Fruit fly (Drosophila melanogaster) whole organism, embryonic: ENCODE data around the gene C901.

Experiments used
- Atf6 ChIP-seq: fragments of 200-800 bp; sonication (Bioruptor generic); IDR thresholded peaks from 2 replicates; pipeline ENCODE4 v1.3.6; 2022; ENCODE audit warnings: missing biosample characterization, missing genetic modification characterization
- B-H2 ChIP-seq: fragments of 200-800 bp; sonication (Bioruptor generic); optimal IDR thresholded peaks from 2 replicates; lab custom pipeline; 2018; ENCODE audit warnings: missing biosample characterization, mild to moderate bottlenecking, missing genetic modification characterization
- BtbVII ChIP-seq: fragments of 200-800 bp; sonication (Bioruptor generic); optimal IDR thresholded peaks from 3 replicates; lab custom pipeline; 2017; ENCODE audit warnings: missing biosample characterization, mild to moderate bottlenecking, missing genetic modification characterization
- CG10209 ChIP-seq: fragments of 200-800 bp; sonication (Bioruptor generic); optimal IDR thresholded peaks from 3 replicates; lab custom pipeline; 2017; ENCODE audit warnings: missing biosample characterization, mild to moderate bottlenecking, missing genetic modification characterization, missing genetic modification reagents
- CG10267 ChIP-seq: fragments of 200-800 bp; sonication (Bioruptor generic); optimal IDR thresholded peaks from 2 replicates; lab custom pipeline; 2018; ENCODE audit warnings: missing biosample characterization, mild to moderate bottlenecking, missing genetic modification characterization, moderate library complexity
- CG10321 ChIP-seq: fragments of 200-800 bp; sonication (Bioruptor generic); IDR thresholded peaks from 2 replicates; pipeline ENCODE4 v1.3.6; 2022; ENCODE audit warnings: missing biosample characterization, missing genetic modification characterization
- CG11247 ChIP-seq: fragments of 200-800 bp; sonication (Bioruptor generic); IDR thresholded peaks from 2 replicates; pipeline ENCODE4 v1.3.6; 2022; ENCODE audit warnings: missing biosample characterization, missing genetic modification characterization
- CG12104 ChIP-seq: fragments of 200-800 bp; sonication (Bioruptor generic); optimal IDR thresholded peaks from 3 replicates; lab custom pipeline; 2016; ENCODE audit warnings: missing biosample characterization, missing genetic modification characterization
- CG1233 ChIP-seq: fragments of 200-800 bp; sonication (Bioruptor generic); optimal IDR thresholded peaks from 4 replicates; lab custom pipeline; 2018; ENCODE audit warnings: missing biosample characterization, mild to moderate bottlenecking, missing genetic modification characterization
- CG12391 ChIP-seq: fragments of 200-800 bp; sonication (Bioruptor generic); optimal IDR thresholded peaks from 3 replicates; lab custom pipeline; 2018; ENCODE audit warnings: missing biosample characterization, mild to moderate bottlenecking, missing genetic modification characterization, moderate library complexity
- CG13424 ChIP-seq: fragments of 200-800 bp; sonication (Bioruptor generic); optimal IDR thresholded peaks from 2 replicates; lab custom pipeline; 2019; ENCODE audit warnings: missing biosample characterization, mild to moderate bottlenecking, missing genetic modification characterization, moderate library complexity
- CG14014 ChIP-seq: fragments of 200-800 bp; sonication (Bioruptor generic); IDR thresholded peaks from 2 replicates; pipeline ENCODE4 v1.3.6; 2022; ENCODE audit warnings: missing biosample characterization, missing genetic modification characterization
- CG17802 ChIP-seq: fragments of 200-800 bp; sonication (Bioruptor generic); optimal IDR thresholded peaks from 2 replicates; lab custom pipeline; 2018; ENCODE audit warnings: missing biosample characterization, mild to moderate bottlenecking, missing genetic modification characterization, moderate library complexity
- CG32767 ChIP-seq: fragments of 200-800 bp; sonication (Bioruptor generic); IDR thresholded peaks from 2 replicates; pipeline ENCODE4 v1.3.6; 2022; ENCODE audit warnings: missing biosample characterization, missing genetic modification characterization
- CG4328 ChIP-seq: fragments of 200-800 bp; sonication (Bioruptor generic); optimal IDR thresholded peaks from 3 replicates; lab custom pipeline; 2017; ENCODE audit warnings: missing biosample characterization, missing genetic modification reagents, missing genetic modification characterization
- CG5245 ChIP-seq: fragments of 200-800 bp; sonication (Bioruptor generic); optimal IDR thresholded peaks from 3 replicates; lab custom pipeline; 2016; ENCODE audit warnings: missing biosample characterization, missing genetic modification characterization
- CG5953 ChIP-seq: fragments of 200-800 bp; sonication (Bioruptor generic); IDR thresholded peaks from 2 replicates; pipeline ENCODE4 v1.3.6; 2022; ENCODE audit warnings: missing biosample characterization, missing genetic modification characterization
- CG7839 ChIP-seq: fragments of 200-800 bp; sonication (Bioruptor generic); optimal IDR thresholded peaks from 3 replicates; lab custom pipeline; 2018; ENCODE audit warnings: missing biosample characterization, mild to moderate bottlenecking, missing genetic modification characterization, moderate library complexity
- Chrac-16 ChIP-seq: fragments of 200-800 bp; sonication (Bioruptor generic); optimal IDR thresholded peaks from 3 replicates; lab custom pipeline; 2016; ENCODE audit warnings: missing biosample characterization, missing genetic modification characterization
- Dek ChIP-seq: fragments of 200-800 bp; sonication (Bioruptor generic); optimal IDR thresholded peaks from 3 replicates; lab custom pipeline; 2019; ENCODE audit warnings: missing biosample characterization, mild to moderate bottlenecking, missing genetic modification characterization, moderate library complexity
- Eip74EF ChIP-seq, 2 experiments: fragments of 200-800 bp in 1 of 2; fragments of >200 bp in 1 of 2; sonication (Bioruptor generic) in 1 of 2; optimal IDR thresholded peaks; 2 replicates each; lab custom pipeline; 2017 to 2019; ENCODE audit warnings: missing biosample characterization in 2 of 2, missing genetic modification characterization in 2 of 2, mild to moderate bottlenecking in 1 of 2, moderate library complexity in 1 of 2
- Fer3 ChIP-seq: fragments of 200-800 bp; sonication (Bioruptor generic); optimal IDR thresholded peaks from 2 replicates; lab custom pipeline; 2018; ENCODE audit warnings: missing biosample characterization, mild to moderate bottlenecking, missing genetic modification characterization, moderate library complexity
- Gug ChIP-seq: fragments of 200-800 bp; sonication (Bioruptor generic); IDR thresholded peaks from 4 replicates; pipeline ENCODE4 v1.3.6; 2022; ENCODE audit warnings: missing biosample characterization, missing genetic modification characterization
- Kr ChIP-seq: fragments of 200-800 bp; sonication (Bioruptor generic); optimal IDR thresholded peaks from 2 replicates; lab custom pipeline; 2017; ENCODE audit warnings: missing biosample characterization, mild to moderate bottlenecking, missing genetic modification characterization
- NC2β ChIP-seq: fragments of 200-800 bp; sonication (Bioruptor generic); optimal IDR thresholded peaks from 2 replicates; lab custom pipeline; 2016; ENCODE audit warnings: missing biosample characterization, missing genetic modification characterization
- Ptx1 ChIP-seq: fragments of 200-800 bp; sonication (Bioruptor generic); IDR thresholded peaks from 2 replicates; pipeline ENCODE4 v1.3.6; 2022; ENCODE audit warnings: missing biosample characterization, missing genetic modification characterization
- Spps ChIP-seq: fragments of 200-800 bp; sonication (Bioruptor generic); optimal IDR thresholded peaks from 2 replicates; lab custom pipeline; 2018; ENCODE audit warnings: missing biosample characterization, mild to moderate bottlenecking, missing genetic modification characterization
- Ssrp ChIP-seq: fragments of 200-800 bp; sonication (Bioruptor generic); optimal IDR thresholded peaks from 2 replicates; lab custom pipeline; 2018; ENCODE audit warnings: missing biosample characterization, mild to moderate bottlenecking, missing genetic modification characterization, moderate library complexity
- Stat92E ChIP-seq, 3 experiments: fragments of >200 bp in 2 of 3; fragments of 200-800 bp in 1 of 3; sonication (Bioruptor generic) in 1 of 3; optimal IDR thresholded peaks; 2 replicates each; lab custom pipeline; 2017 to 2019; ENCODE audit warnings: missing biosample characterization in 3 of 3, missing genetic modification characterization in 3 of 3, mild to moderate bottlenecking in 1 of 3, moderate library complexity in 1 of 3
- aop ChIP-seq: fragments of 200-800 bp; sonication (Bioruptor generic); IDR thresholded peaks from 2 replicates; pipeline ENCODE4 v1.3.6; 2022; ENCODE audit warnings: missing biosample characterization, missing genetic modification characterization
- ato ChIP-seq: fragments of 200-800 bp; sonication (Bioruptor generic); IDR thresholded peaks from 2 replicates; pipeline ENCODE4 v1.3.6; 2022; ENCODE audit warnings: missing biosample characterization, missing genetic modification characterization; ENCODE audit not compliant: partially characterized antibody
- cwo ChIP-seq: fragments of 200-800 bp; sonication (Bioruptor generic); optimal IDR thresholded peaks from 3 replicates; lab custom pipeline; 2017; ENCODE audit warnings: missing biosample characterization, missing genetic modification characterization, mild to moderate bottlenecking, moderate library complexity, missing genetic modification reagents
- dmrt11E ChIP-seq: fragments of 200-800 bp; sonication (Bioruptor generic); optimal IDR thresholded peaks from 3 replicates; lab custom pipeline; 2018; ENCODE audit warnings: missing biosample characterization, mild to moderate bottlenecking, missing genetic modification characterization, moderate library complexity
- dpn ChIP-seq, 2 experiments: fragments of 200-800 bp; sonication (Bioruptor generic); optimal IDR thresholded peaks; 3 replicates each; lab custom pipeline; 2016; ENCODE audit warnings: missing biosample characterization in 2 of 2, missing genetic modification characterization in 2 of 2
- gce ChIP-seq: fragments of 200-800 bp; sonication (Bioruptor generic); IDR thresholded peaks from 3 replicates; pipeline ENCODE4 v1.3.6; 2022; ENCODE audit warnings: missing biosample characterization, missing genetic modification characterization
- lab ChIP-seq: fragments of 200-800 bp; sonication (Bioruptor generic); optimal IDR thresholded peaks from 3 replicates; lab custom pipeline; 2017; ENCODE audit warnings: missing biosample characterization, missing genetic modification characterization, mild to moderate bottlenecking, moderate library complexity, missing genetic modification reagents
- nmo ChIP-seq: fragments of 200-800 bp; sonication (Bioruptor generic); optimal IDR thresholded peaks from 2 replicates; lab custom pipeline; 2018; ENCODE audit warnings: missing biosample characterization, mild to moderate bottlenecking, missing genetic modification characterization, moderate library complexity
- run ChIP-seq: fragments of 200-800 bp; sonication (Bioruptor generic); optimal IDR thresholded peaks from 3 replicates; lab custom pipeline; 2018; ENCODE audit warnings: missing biosample characterization, mild to moderate bottlenecking, missing genetic modification characterization
- salm ChIP-seq: fragments of 200-800 bp; sonication (Bioruptor generic); optimal IDR thresholded peaks from 2 replicates; lab custom pipeline; 2018; ENCODE audit warnings: missing biosample characterization, mild to moderate bottlenecking, missing genetic modification characterization
- sc ChIP-seq, 3 experiments: fragments of >200 bp in 2 of 3; fragments of 200-800 bp in 1 of 3; sonication (Bioruptor generic) in 1 of 3; optimal IDR thresholded peaks; 2 replicates in 2 of 3; 3 replicates in 1 of 3; lab custom pipeline; 2017; ENCODE audit warnings: mild to moderate bottlenecking in 1 of 3, missing biosample characterization in 1 of 3, missing genetic modification characterization in 1 of 3, missing genetic modification reagents in 1 of 3
- sd ChIP-seq: fragments of 200-800 bp; sonication (Bioruptor generic); optimal IDR thresholded peaks from 3 replicates; lab custom pipeline; 2018; ENCODE audit warnings: missing biosample characterization, mild to moderate bottlenecking, missing genetic modification characterization, moderate library complexity
- sens-2 ChIP-seq: fragments of 200-800 bp; sonication (Bioruptor generic); IDR thresholded peaks from 2 replicates; pipeline ENCODE4 v1.3.6; 2022; ENCODE audit warnings: missing biosample characterization, missing genetic modification characterization
- sima ChIP-seq: fragments of 200-800 bp; sonication (Bioruptor generic); optimal IDR thresholded peaks from 2 replicates; lab custom pipeline; 2016; ENCODE audit warnings: missing biosample characterization, missing genetic modification characterization
- trem ChIP-seq: fragments of 200-800 bp; optimal IDR thresholded peaks from 3 replicates; lab custom pipeline; 2019; ENCODE audit warnings: missing biosample characterization, mild to moderate bottlenecking, missing genetic modification characterization, moderate library complexity
- wor ChIP-seq: fragments of 200-800 bp; sonication (Bioruptor generic); IDR thresholded peaks from 2 replicates; pipeline ENCODE4 v1.3.6; 2022; ENCODE audit warnings: missing biosample characterization, missing genetic modification characterization
- yki ChIP-seq: fragments of >200 bp; optimal IDR thresholded peaks from 3 replicates; lab custom pipeline; 2018
- zen ChIP-seq: fragments of 200-800 bp; sonication (Bioruptor generic); optimal IDR thresholded peaks from 3 replicates; lab custom pipeline; 2018; ENCODE audit warnings: missing biosample characterization, mild to moderate bottlenecking, missing genetic modification characterization, moderate library complexity

Gene C901

DNA sequence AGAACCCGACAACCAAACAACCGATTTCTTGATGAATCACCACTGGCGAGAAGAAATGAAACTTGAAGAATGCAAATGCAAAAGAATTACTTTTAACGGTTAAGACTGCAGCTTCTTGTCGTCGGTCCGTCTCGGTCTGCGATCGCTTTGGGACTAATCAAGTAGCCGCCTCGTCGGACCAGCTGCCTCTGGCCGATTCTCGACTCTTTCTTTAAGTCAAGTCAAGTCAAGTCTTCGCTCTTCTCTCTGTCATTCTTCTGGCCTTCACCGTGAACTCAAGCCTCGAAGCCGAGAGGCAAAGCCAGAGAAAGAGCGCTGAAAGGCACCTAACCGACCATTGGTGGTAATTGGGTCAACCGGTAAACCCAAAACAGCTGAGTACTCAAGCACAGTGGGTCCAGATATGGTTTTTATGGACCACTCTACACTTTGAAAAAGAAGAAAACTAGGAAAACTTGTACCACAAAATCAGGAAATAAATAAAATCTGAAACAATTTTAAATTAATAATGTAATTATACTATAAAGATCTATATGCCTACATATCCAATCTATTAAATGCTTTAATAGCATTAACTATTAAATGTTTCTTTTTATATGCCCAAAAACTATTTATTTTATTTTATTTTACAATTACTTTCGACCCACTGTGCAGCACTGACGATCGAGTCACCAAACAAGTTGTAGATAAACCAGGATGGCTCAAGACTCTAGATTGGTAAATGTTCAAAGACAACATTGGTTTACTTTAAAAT lies at the start of gene C901 (continued):
- peak; percentile 63 for TF ChIP-seq dmrt11E (tag; lab: Kevin White, UChicago)
- no peak for TF ChIP-seq yki (lab: Kevin White, UChicago)
- TF ChIP-seq lab = peak; percentile 54
- peak; percentile 14 for TF ChIP-seq zen (tag; lab: Kevin White, UChicago)
- TF ChIP-seq CG10267 = peak; percentile 72
- TF ChIP-seq CG10321 (GFP tag; lab: Robert Waterston, UW) = no peak
- peak; percentile 15 for TF ChIP-seq BtbVII (GFP tag; lab: Kevin White, UChicago)
- peak; percentile 41 for TF ChIP-seq CG12104 (GFP tag; lab: Kevin White, UChicago)
- TF ChIP-seq CG13424 = peak; percentile 83
- TF ChIP-seq CG11247 (GFP tag; lab: Robert Waterston, UW) = 0 out of 2 replicates have a peak, but pooled peaks have one; percentile 30
- TF ChIP-seq sens-2 (GFP tag; lab: Robert Waterston, UW) = no peak
- TF ChIP-seq NC2β (GFP tag; lab: Kevin White, UChicago) = no peak
- TF ChIP-seq CG5953 (GFP tag; lab: Robert Waterston, UW) = no peak
- TF ChIP-seq Ssrp (tag; lab: Kevin White, UChicago) = peak; percentile 80
- peak in 1 of 2 experiments; percentile 61 for TF ChIP-seq Eip74EF (GFP tag; optimal IDR thresholded peaks at IDR 0.05; lab: Kevin White, UChicago)
- TF ChIP-seq nmo = peak; percentile 85
- TF ChIP-seq Chrac-16 (GFP tag; lab: Kevin White, UChicago) = peak; percentile 18
- TF ChIP-seq CG1233 = peak; percentile 32
- TF ChIP-seq run (tag; lab: Kevin White, UChicago) = peak; percentile 56
- TF ChIP-seq CG32767 (GFP tag; lab: Robert Waterston, UW) = peak; percentile 62; the same call in 1 of the 2 replicates
- TF ChIP-seq CG17802 (tag; lab: Kevin White, UChicago) = no peak
- TF ChIP-seq cwo (GFP tag; lab: Kevin White, UChicago) = peak; percentile 26
- TF ChIP-seq gce (GFP tag; lab: Robert Waterston, UW) = no peak
- TF ChIP-seq Dek (tag; lab: Kevin White, UChicago) = peak; percentile 6
- TF ChIP-seq aop (GFP tag; lab: Robert Waterston, UW) = no peak
- peak; percentile 66 for TF ChIP-seq Ptx1 (GFP tag; lab: Robert Waterston, UW)
- peak; percentile 57 for TF ChIP-seq salm
- peak; percentile 21 for TF ChIP-seq CG5245
- TF ChIP-seq Atf6 (GFP tag; lab: Robert Waterston, UW) = peak; percentile 21; the same call in 1 of the 2 replicates
- TF ChIP-seq wor (GFP tag; lab: Robert Waterston, UW) = peak; percentile 51; the same call in 1 of the 2 replicates
- no peak for TF ChIP-seq B-H2
- no peak for TF ChIP-seq Kr (GFP tag; lab: Kevin White, UChicago)
- no peak for TF ChIP-seq sima (GFP tag; lab: Kevin White, UChicago)
- peak; percentile 75 for TF ChIP-seq CG12391 (tag; lab: Kevin White, UChicago)
- TF ChIP-seq sc (optimal IDR thresholded peaks at IDR 0.05; lab: Kevin White, UChicago) = no peak
- peak; percentile 45 for TF ChIP-seq sc (GFP tag; optimal IDR thresholded peaks at IDR 0.05; lab: Kevin White, UChicago)
- TF ChIP-seq CG10209 (GFP tag; lab: Kevin White, UChicago) = peak; percentile 55
- TF ChIP-seq CG4328 (GFP tag; lab: Kevin White, UChicago) = no peak
- TF ChIP-seq Gug = peak; percentile 29; the same call in 1 of the 4 replicates
- peak; percentile 83 for TF ChIP-seq CG7839 (tag; lab: Kevin White, UChicago)
- TF ChIP-seq ato (GFP tag; lab: Robert Waterston, UW) = no peak
- peak; percentile 58; the same call in 1 of the 2 replicates for TF ChIP-seq CG14014 (GFP tag; lab: Robert Waterston, UW)
- no peak for TF ChIP-seq Stat92E (GFP tag; optimal IDR thresholded peaks at IDR 0.05; lab: Kevin White, UChicago)
- TF ChIP-seq trem (tag; lab: Kevin White, UChicago) = peak; percentile 76
- peak; percentile 21 for TF ChIP-seq sd (tag; lab: Kevin White, UChicago)
- peak; percentile 61 for TF ChIP-seq Spps (tag; lab: Kevin White, UChicago)
- peak; percentile 51 for TF ChIP-seq Fer3 (tag; lab: Kevin White, UChicago)
- TF ChIP-seq dpn (GFP tag; optimal IDR thresholded peaks at IDR 0.05; lab: Kevin White, UChicago) = peak in 1 of 2 experiments; percentile 63
